Worm (Caenorhabditis elegans): ENCODE data around the gene H12C20.7.

H12C20.7 gene

ce11 chrV:11541284-11541683, 31.5 kb downstream of the H12C20.7 start:
- TF ChIP-seq ceh-13 (GFP tag; optimal IDR thresholded peaks at IDR 0.05) (no peak), flt-1 (GFP tag; IDR thresholded peaks at IDR 0.05) (no peak), hnd-1 (tag; optimal IDR thresholded peaks at IDR 0.05) (no peak)

- no peak for TF ChIP-seq ama-1 (optimal IDR thresholded peaks at IDR 0.05)
- no peak for TF ChIP-seq hnd-1 (tag; optimal IDR thresholded peaks at IDR 0.05)
- no peak for TF ChIP-seq tbx-37 (GFP tag; conservative IDR thresholded peaks at IDR 0.05)
- TF ChIP-seq scrt-1 (GFP tag; IDR thresholded peaks at IDR 0.05) = no peak
- TF ChIP-seq F13C5.2 (tag; optimal IDR thresholded peaks at IDR 0.05) = no peak
- TF ChIP-seq aly-1 (tag; optimal IDR thresholded peaks at IDR 0.05) = no peak
- no peak for TF ChIP-seq ceh-13 (GFP tag; optimal IDR thresholded peaks at IDR 0.05)
- TF ChIP-seq pes-1 (GFP tag; IDR thresholded peaks at IDR 0.05) = no peak
- TF ChIP-seq tra-4 (tag; optimal IDR thresholded peaks at IDR 0.05) = no peak
- TF ChIP-seq hmbx-1 (tag; optimal IDR thresholded peaks at IDR 0.05) = no peak
- no peak for TF ChIP-seq B0310.2 (tag; optimal IDR thresholded peaks at IDR 0.05)
- no peak for TF ChIP-seq sea-1 (GFP tag; conservative IDR thresholded peaks at IDR 0.05)
- TF ChIP-seq hmg-4 (GFP tag; optimal IDR thresholded peaks at IDR 0.05) = no peak
- no peak for TF ChIP-seq tbx-11 (GFP tag; IDR thresholded peaks at IDR 0.05)
Measured at ce11 chrV:11539502-11539901, 33.3 kb downstream of the H12C20.7 start.

ce11 chrV:11536667-11537066, 36.1 kb downstream of the H12C20.7 start:
- TF ChIP-seq hmbx-1 (tag; optimal IDR thresholded peaks at IDR 0.05) = no peak
- no peak for TF ChIP-seq flt-1 (GFP tag; IDR thresholded peaks at IDR 0.05)
- TF ChIP-seq ama-1 (optimal IDR thresholded peaks at IDR 0.05) = no peak
- TF ChIP-seq tbx-11 (GFP tag; IDR thresholded peaks at IDR 0.05) = no peak
- no peak for TF ChIP-seq B0310.2 (tag; optimal IDR thresholded peaks at IDR 0.05)

- TF ChIP-seq ama-1 (optimal IDR thresholded peaks at IDR 0.05) (no peak), ceh-13 (GFP tag; optimal IDR thresholded peaks at IDR 0.05) (no peak), tbx-11 (GFP tag; IDR thresholded peaks at IDR 0.05) (no peak), flt-1 (GFP tag; IDR thresholded peaks at IDR 0.05) (no peak), B0310.2 (tag; optimal IDR thresholded peaks at IDR 0.05) (no peak), sea-1 (GFP tag; conservative IDR thresholded peaks at IDR 0.05) (no peak), scrt-1 (GFP tag; IDR thresholded peaks at IDR 0.05) (no peak), hnd-1 (tag; optimal IDR thresholded peaks at IDR 0.05) (no peak), F13C5.2 (tag; optimal IDR thresholded peaks at IDR 0.05) (no peak), hmbx-1 (tag; optimal IDR thresholded peaks at IDR 0.05) (no peak)
Measured at ce11 chrV:11535504-11536062, 37.2 kb downstream of the H12C20.7 start.

- TF ChIP-seq hmg-4 (GFP tag; optimal IDR thresholded peaks at IDR 0.05) (no peak), tbx-37 (GFP tag; conservative IDR thresholded peaks at IDR 0.05) (no peak), pes-1 (GFP tag; IDR thresholded peaks at IDR 0.05) (no peak), flt-1 (GFP tag; IDR thresholded peaks at IDR 0.05) (no peak), ama-1 (optimal IDR thresholded peaks at IDR 0.05) (no peak), ets-7 (tag; optimal IDR thresholded peaks at IDR 0.05) (no peak), ceh-36 (tag; optimal IDR thresholded peaks at IDR 0.05) (no peak)
Measured at ce11 chrV:11534495-11535189, 38.1 kb downstream of the H12C20.7 start.

- TF ChIP-seq tra-4 (tag; optimal IDR thresholded peaks at IDR 0.05) = no peak
- no peak for TF ChIP-seq pes-1 (GFP tag; IDR thresholded peaks at IDR 0.05)
- no peak for TF ChIP-seq hmbx-1 (tag; optimal IDR thresholded peaks at IDR 0.05)
- no peak for TF ChIP-seq ama-1 (optimal IDR thresholded peaks at IDR 0.05)
- TF ChIP-seq flt-1 (GFP tag; IDR thresholded peaks at IDR 0.05) = no peak
- TF ChIP-seq aly-1 (tag; optimal IDR thresholded peaks at IDR 0.05) = no peak
- no peak for TF ChIP-seq tbx-11 (GFP tag; IDR thresholded peaks at IDR 0.05)
- TF ChIP-seq scrt-1 (GFP tag; IDR thresholded peaks at IDR 0.05) = no peak
- TF ChIP-seq hmg-4 (GFP tag; optimal IDR thresholded peaks at IDR 0.05) = no peak
- TF ChIP-seq F13C5.2 (tag; optimal IDR thresholded peaks at IDR 0.05) = no peak
- no peak for TF ChIP-seq ceh-13 (GFP tag; optimal IDR thresholded peaks at IDR 0.05)
- TF ChIP-seq ets-7 (tag; optimal IDR thresholded peaks at IDR 0.05) = no peak
- no peak for TF ChIP-seq sea-1 (GFP tag; conservative IDR thresholded peaks at IDR 0.05)
- no peak for TF ChIP-seq hnd-1 (tag; optimal IDR thresholded peaks at IDR 0.05)
- no peak for TF ChIP-seq ceh-36 (tag; optimal IDR thresholded peaks at IDR 0.05)
Measured at ce11 chrV:11533365-11533949, 39.3 kb downstream of the H12C20.7 start.

- TF ChIP-seq ceh-36 (tag; optimal IDR thresholded peaks at IDR 0.05) (no peak), F13C5.2 (tag; optimal IDR thresholded peaks at IDR 0.05) (no peak), hmg-4 (GFP tag; optimal IDR thresholded peaks at IDR 0.05) (no peak), ama-1 (optimal IDR thresholded peaks at IDR 0.05) (no peak), tbx-11 (GFP tag; IDR thresholded peaks at IDR 0.05) (no peak), hnd-1 (tag; optimal IDR thresholded peaks at IDR 0.05) (no peak), flt-1 (GFP tag; IDR thresholded peaks at IDR 0.05) (no peak)
Measured at ce11 chrV:11532964-11533363, 39.8 kb downstream of the H12C20.7 start.

ce11 chrV:11532535-11532853, 40.3 kb downstream of the H12C20.7 start:
- TF ChIP-seq tra-4 (tag; optimal IDR thresholded peaks at IDR 0.05) (no peak), flt-1 (GFP tag; IDR thresholded peaks at IDR 0.05) (no peak), ama-1 (optimal IDR thresholded peaks at IDR 0.05) (no peak), hmg-4 (GFP tag; optimal IDR thresholded peaks at IDR 0.05) (no peak), tbx-37 (GFP tag; conservative IDR thresholded peaks at IDR 0.05) (no peak), aly-1 (tag; optimal IDR thresholded peaks at IDR 0.05) (no peak), scrt-1 (GFP tag; IDR thresholded peaks at IDR 0.05) (no peak), ceh-13 (GFP tag; optimal IDR thresholded peaks at IDR 0.05) (no peak), B0310.2 (tag; optimal IDR thresholded peaks at IDR 0.05) (no peak), ceh-36 (tag; optimal IDR thresholded peaks at IDR 0.05) (no peak), hmbx-1 (tag; optimal IDR thresholded peaks at IDR 0.05) (no peak), pes-1 (GFP tag; IDR thresholded peaks at IDR 0.05) (no peak), F13C5.2 (tag; optimal IDR thresholded peaks at IDR 0.05) (no peak), tbx-11 (GFP tag; IDR thresholded peaks at IDR 0.05) (no peak), sea-1 (GFP tag; conservative IDR thresholded peaks at IDR 0.05) (no peak), ets-7 (tag; optimal IDR thresholded peaks at IDR 0.05) (no peak)
